Worm (Caenorhabditis elegans) whole organism, early embryonic: ENCODE results near the gene C33F10.12.
"Not testable (repeated sequence)": the region's sequence is repeated elsewhere in the genome, so short reads cannot be mapped to it uniquely, and the experiment has no call there.

Experiments
- F13C5.2 ChIP-seq: sonication (generic microtip); optimal IDR thresholded peaks from 2 replicates; lab custom pipeline; 2017; ENCODE audit warnings: mild to moderate bottlenecking, missing genetic modification characterization, inconsistent platforms, missing compliant biosample characterization
- aly-1 ChIP-seq: sonication (generic microtip); optimal IDR thresholded peaks from 2 replicates; lab custom pipeline; 2016; ENCODE audit warnings: missing genetic modification characterization, missing compliant biosample characterization
- ama-1 ChIP-seq: fragments of 150-350 bp; optimal IDR thresholded peaks from 2 replicates; lab custom pipeline; 2014
- ceh-13 ChIP-seq: fragments of 200-800 bp; sonication (Bioruptor generic); optimal IDR thresholded peaks from 2 replicates; lab custom pipeline; 2018; ENCODE audit warnings: mild to moderate bottlenecking, missing genetic modification characterization, missing compliant biosample characterization
- ceh-36 ChIP-seq: sonication (generic microtip); optimal IDR thresholded peaks from 2 replicates; lab custom pipeline; 2016; ENCODE audit warnings: missing genetic modification characterization, inconsistent platforms, missing compliant biosample characterization
- ets-7 ChIP-seq: sonication (generic microtip); optimal IDR thresholded peaks from 2 replicates; lab custom pipeline; 2016; ENCODE audit warnings: missing genotype, missing genetic modification characterization, missing compliant biosample characterization
- flt-1 ChIP-seq: fragments of 200-800 bp; sonication (Bioruptor generic); IDR thresholded peaks from 2 replicates; pipeline ENCODE4 v1.3.6; 2022; ENCODE audit warnings: missing genetic modification characterization, missing compliant biosample characterization
- hmg-4 ChIP-seq: fragments of 200-800 bp; sonication (Bioruptor generic); optimal IDR thresholded peaks from 2 replicates; lab custom pipeline; 2018; ENCODE audit warnings: mild to moderate bottlenecking, missing genetic modification characterization, missing compliant biosample characterization
- hnd-1 ChIP-seq: sonication (generic microtip); optimal IDR thresholded peaks from 2 replicates; lab custom pipeline; 2016; ENCODE audit warnings: missing genetic modification characterization, missing compliant biosample characterization
- pes-1 ChIP-seq: fragments of 200-800 bp; sonication (Bioruptor generic); IDR thresholded peaks from 2 replicates; pipeline ENCODE4 v1.3.6; 2022; ENCODE audit warnings: missing genetic modification reagents, missing genetic modification characterization, missing compliant biosample characterization
- sea-1 ChIP-seq: fragments of 200-800 bp; sonication (Bioruptor generic); conservative IDR thresholded peaks from 2 replicates; pipeline ENCODE4 v1.3.6; 2022; ENCODE audit warnings: missing genetic modification characterization, missing compliant biosample characterization
- tbx-11 ChIP-seq: fragments of 200-800 bp; sonication (Bioruptor generic); IDR thresholded peaks from 2 replicates; pipeline ENCODE4 v1.3.6; 2022; ENCODE audit warnings: missing genetic modification characterization, missing compliant biosample characterization
- tbx-37 ChIP-seq: fragments of 200-800 bp; sonication (Bioruptor generic); conservative IDR thresholded peaks from 2 replicates; pipeline ENCODE4 v1.3.6; 2022; ENCODE audit warnings: missing genetic modification reagents, missing genetic modification characterization, missing compliant biosample characterization

DNA sequence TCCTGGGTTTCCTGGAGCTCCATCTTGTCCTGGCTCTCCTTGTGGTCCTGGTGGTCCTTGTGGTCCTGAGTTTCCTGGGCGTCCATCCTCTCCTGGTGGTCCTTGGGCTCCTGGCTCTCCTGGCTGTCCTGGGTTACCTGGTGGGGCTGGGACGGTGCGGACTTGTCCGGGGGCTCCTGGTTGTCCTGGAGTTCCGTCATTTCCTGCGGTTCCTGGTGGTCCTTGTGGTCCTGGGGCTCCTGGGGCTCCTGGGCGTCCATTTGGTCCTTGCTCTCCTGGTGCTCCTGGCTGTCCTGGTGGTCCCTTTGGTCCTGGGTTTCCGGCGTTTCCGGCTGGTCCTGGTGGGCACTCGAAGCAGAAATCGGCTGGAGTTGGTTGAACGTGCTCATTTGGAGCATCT is 34.8 kb upstream of the C33F10.12 start:
- not testable (repeated sequence) for TF ChIP-seq ceh-36 (tag; lab: Kevin White, UChicago); aly-1 (tag; lab: Kevin White, UChicago); ama-1 (lab: Kevin White, UChicago); hmg-4 (GFP tag; lab: Kevin White, UChicago); tbx-11 (GFP tag; lab: Robert Waterston, UW); F13C5.2; hnd-1 (tag; lab: Kevin White, UChicago); flt-1 (GFP tag; lab: Robert Waterston, UW); ets-7 (tag; lab: Kevin White, UChicago); pes-1; tbx-37 (GFP tag; lab: Robert Waterston, UW); ceh-13 (GFP tag; lab: Kevin White, UChicago)
- TF ChIP-seq sea-1 (GFP tag; lab: Robert Waterston, UW): 0 out of 2 replicates have a peak, but pooled peaks have one; percentile 24
